Worm (Caenorhabditis elegans): ENCODE data around the gene unc-105.

ce11 chrII:8102041-8102440, 14.2 kb upstream of the unc-105 start, which contains the start of gene sre-2:
- TF ChIP-seq ham-2 (GFP tag; optimal IDR thresholded peaks at IDR 0.05) (no peak), nhr-76 (tag; optimal IDR thresholded peaks at IDR 0.05) (no peak), elt-3 (tag; optimal IDR thresholded peaks at IDR 0.05) (no peak), unc-62 (GFP tag; optimal IDR thresholded peaks at IDR 0.05) (no peak), nhr-237 (tag; optimal IDR thresholded peaks at IDR 0.05) (no peak), tbx-8 (GFP tag; optimal IDR thresholded peaks at IDR 0.05) (no peak), nhr-28 (tag; optimal IDR thresholded peaks at IDR 0.05) (no peak), ztf-11 (tag; optimal IDR thresholded peaks at IDR 0.05) (no peak), M03D4.4 (tag; optimal IDR thresholded peaks at IDR 0.05) (no peak), drap-1 (GFP tag; optimal IDR thresholded peaks at IDR 0.05) (no peak)
